Fruit fly (Drosophila melanogaster): Measurements from ENCODE around the gene Acp95EF.
A peak's percentile ranks its signal among the peaks of the same experiment; 100 is the strongest.

Acp95EF gene

DNA sequence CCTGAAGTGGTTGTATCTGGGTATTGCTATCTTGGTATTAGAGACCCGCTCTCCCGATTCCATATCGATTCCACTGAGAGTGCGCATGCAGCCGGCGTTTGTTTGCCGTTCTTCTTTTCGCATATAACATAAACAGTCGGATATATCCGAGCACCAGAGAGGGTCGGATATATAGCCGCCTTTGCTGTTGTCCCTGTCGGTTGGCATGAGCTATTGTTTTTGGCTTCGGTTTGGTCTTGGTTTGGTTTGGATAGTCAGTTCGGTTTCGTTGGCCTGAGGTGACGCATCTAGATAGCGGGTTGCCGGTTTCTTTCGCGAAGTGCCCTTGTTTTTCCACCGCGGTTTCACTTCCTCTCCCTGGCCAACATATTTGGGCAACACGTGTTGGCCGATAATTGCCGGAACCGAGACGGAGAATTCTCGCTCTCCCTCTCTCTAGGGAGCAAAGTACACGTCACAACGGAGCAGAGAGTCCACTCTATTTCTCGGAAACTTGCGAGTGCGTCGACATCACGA, 44.1 kb downstream of the Acp95EF start, which contains the start of gene Orct2 (continued):
- peak; percentile 24; the same call in 1 of the 3 replicates for TF ChIP-seq CG34224 (GFP tag; IDR thresholded peaks at IDR 0.05; ENCODE audit: partially characterized antibody)
- TF ChIP-seq dysf (GFP tag; IDR thresholded peaks at IDR 0.05), result no peak
- TF ChIP-seq E2f2 (GFP tag; IDR thresholded peaks at IDR 0.05), result peak; percentile 11; the same call in 1 of the 2 replicates
- no peak for TF ChIP-seq nerfin-1 (tag; optimal IDR thresholded peaks at IDR 0.05)
- no peak for TF ChIP-seq CG14014 (GFP tag; IDR thresholded peaks at IDR 0.05)
- TF ChIP-seq CG11398 (GFP tag; optimal IDR thresholded peaks at IDR 0.05), result no peak
- no peak for TF ChIP-seq hkb (optimal IDR thresholded peaks at IDR 0.05)
- TF ChIP-seq hkb (GFP tag; IDR thresholded peaks at IDR 0.05), result no peak
- peak; percentile 6 for TF ChIP-seq repo (GFP tag; optimal IDR thresholded peaks at IDR 0.05)
- TF ChIP-seq sqz (GFP tag; optimal IDR thresholded peaks at IDR 0.05), result no peak
- no peak for TF ChIP-seq CG7928 (GFP tag; optimal IDR thresholded peaks at IDR 0.05)
- peak; percentile 9 for TF ChIP-seq CHES-1-like (GFP tag; optimal IDR thresholded peaks at IDR 0.05)
- 0 out of 3 replicates have a peak, but pooled peaks have one; percentile 43 for TF ChIP-seq gce (GFP tag; IDR thresholded peaks at IDR 0.05)
- TF ChIP-seq CG6272 (GFP tag; IDR thresholded peaks at IDR 0.05), result no peak
- TF ChIP-seq Stat92E (GFP tag; optimal IDR thresholded peaks at IDR 0.05), result peak in 1 of 3 experiments; percentile 4
- no peak for TF ChIP-seq CG3995 (GFP tag; optimal IDR thresholded peaks at IDR 0.05)
- no peak for TF ChIP-seq BEAF-32 (GFP tag; optimal IDR thresholded peaks at IDR 0.05)
- no peak for TF ChIP-seq gcm2 (GFP tag; optimal IDR thresholded peaks at IDR 0.05)
- TF ChIP-seq CG18476 (GFP tag; optimal IDR thresholded peaks at IDR 0.05), result no peak
- TF ChIP-seq disco-r (GFP tag; optimal IDR thresholded peaks at IDR 0.05), result no peak
- TF ChIP-seq CG18599 (GFP tag; optimal IDR thresholded peaks at IDR 0.05), result peak; percentile 66
- TF ChIP-seq CG13287 (GFP tag; IDR thresholded peaks at IDR 0.05; ENCODE audit: partially characterized antibody), result peak; percentile 47; the same call in 1 of the 2 replicates
- TF ChIP-seq CG13624 (GFP tag; optimal IDR thresholded peaks at IDR 0.05), result peak; percentile 23
- TF ChIP-seq Myb (GFP tag; optimal IDR thresholded peaks at IDR 0.05), result no peak
- TF ChIP-seq CG31388 (GFP tag; optimal IDR thresholded peaks at IDR 0.05), result no peak
- TF ChIP-seq mld (GFP tag; IDR thresholded peaks at IDR 0.05; ENCODE audit: partially characterized antibody), result no peak
- no peak for TF ChIP-seq schlank (tag; optimal IDR thresholded peaks at IDR 0.05)
- no peak for TF ChIP-seq HLH4C (GFP tag; IDR thresholded peaks at IDR 0.05; ENCODE audit: partially characterized antibody)
- TF ChIP-seq Ptx1 (GFP tag; IDR thresholded peaks at IDR 0.05), result no peak
- no peak for TF ChIP-seq CG2120 (GFP tag; optimal IDR thresholded peaks at IDR 0.05)
- TF ChIP-seq NfI (GFP tag; optimal IDR thresholded peaks at IDR 0.05), result no peak
- TF ChIP-seq CG5245 (GFP tag; optimal IDR thresholded peaks at IDR 0.05), result no peak
- no peak for TF ChIP-seq CG8924 (tag; optimal IDR thresholded peaks at IDR 0.05)
- TF ChIP-seq Ravus (GFP tag; IDR thresholded peaks at IDR 0.05), result peak; percentile 32
- TF ChIP-seq abd-A (tag; optimal IDR thresholded peaks at IDR 0.05), result peak; percentile 79
- no peak for TF ChIP-seq dati (GFP tag; IDR thresholded peaks at IDR 0.05)
- no peak for TF ChIP-seq dmrt11E (tag; optimal IDR thresholded peaks at IDR 0.05)
- no peak for TF ChIP-seq Dfd (GFP tag; optimal IDR thresholded peaks at IDR 0.05)
- TF ChIP-seq Awh (GFP tag; IDR thresholded peaks at IDR 0.05), result no peak
- TF ChIP-seq YL-1 (GFP tag; optimal IDR thresholded peaks at IDR 0.05), result peak; percentile 4
- TF ChIP-seq hth (optimal IDR thresholded peaks at IDR 0.05), result no peak
- no peak for TF ChIP-seq CG31224 (GFP tag; IDR thresholded peaks at IDR 0.05)
- no peak for TF ChIP-seq CG8388 (GFP tag; optimal IDR thresholded peaks at IDR 0.05)
- no peak for TF ChIP-seq sim (GFP tag; IDR thresholded peaks at IDR 0.05)
- TF ChIP-seq CG6683 (GFP tag; optimal IDR thresholded peaks at IDR 0.05), result no peak
- TF ChIP-seq Doc3 (GFP tag; IDR thresholded peaks at IDR 0.05; ENCODE audit: partially characterized antibody), result no peak
- TF ChIP-seq CG34376 (GFP tag; optimal IDR thresholded peaks at IDR 0.05), result peak; percentile 66
- TF ChIP-seq vfl (GFP tag; optimal IDR thresholded peaks at IDR 0.05), result no peak
- TF ChIP-seq fd3F (GFP tag; optimal IDR thresholded peaks at IDR 0.05), result no peak
- TF ChIP-seq CG7745 (tag; optimal IDR thresholded peaks at IDR 0.05), result no peak
- no peak for TF ChIP-seq Camta (GFP tag; optimal IDR thresholded peaks at IDR 0.05)

Data from whole organism, embryonic.